Worm (Caenorhabditis elegans) whole organism, L4 larva: ENCODE data around the gene Y55F3BR.10.

Source experiments
- Y105C5A.15 ChIP-seq: fragments of 200-800 bp; sonication (Bioruptor generic); IDR thresholded peaks from 2 replicates; pipeline ENCODE4 v1.3.6; 2022; ENCODE audit warnings: missing genetic modification characterization, missing compliant biosample characterization
- Y5F2A.4 ChIP-seq: fragments of 200-800 bp; sonication (Bioruptor generic); optimal IDR thresholded peaks from 2 replicates; lab custom pipeline; 2018; ENCODE audit warnings: mild to moderate bottlenecking, missing genetic modification characterization, missing compliant biosample characterization
- ZK546.5 ChIP-seq, 2 experiments: sonication (generic microtip); optimal IDR thresholded peaks; 2 replicates each; lab custom pipeline; 2017; ENCODE audit warnings: missing biosample characterization in 2 of 2, missing genetic modification characterization in 2 of 2
- aly-2 ChIP-seq: sonication (generic microtip); optimal IDR thresholded peaks from 2 replicates; lab custom pipeline; 2018; ENCODE audit warnings: missing biosample characterization, missing genetic modification characterization
- ceh-44 ChIP-seq: fragments of 200-800 bp; sonication (Bioruptor generic); IDR thresholded peaks from 2 replicates; pipeline ENCODE4 v1.3.6; 2022; ENCODE audit warnings: missing genetic modification reagents, missing genetic modification characterization, missing compliant biosample characterization
- ceh-62 ChIP-seq: sonication (generic microtip); optimal IDR thresholded peaks from 2 replicates; lab custom pipeline; 2017; ENCODE audit warnings: missing biosample characterization, missing genetic modification characterization
- ceh-82 ChIP-seq: sonication (generic microtip); optimal IDR thresholded peaks from 2 replicates; lab custom pipeline; 2017; ENCODE audit warnings: missing biosample characterization, missing genetic modification characterization
- cey-2 ChIP-seq: sonication (generic microtip); optimal IDR thresholded peaks from 3 replicates; lab custom pipeline; 2017; ENCODE audit warnings: missing genetic modification characterization, mild to moderate bottlenecking, missing compliant biosample characterization, antibody characterized with exemption, borderline replicate concordance; ENCODE audit not compliant: insufficient read depth
- daf-16 ChIP-seq, 3 experiments: sonication (generic microtip); optimal IDR thresholded peaks; 2 replicates each; lab custom pipeline; 2016 to 2017; ENCODE audit warnings: missing genetic modification characterization in 3 of 3, missing genetic modification reagents in 3 of 3, mild to moderate bottlenecking in 2 of 3, missing compliant biosample characterization in 2 of 3, missing biosample characterization in 1 of 3, moderate library complexity in 1 of 3
- dmd-6 ChIP-seq: fragments of 200-800 bp; sonication (Bioruptor generic); IDR thresholded peaks from 2 replicates; pipeline ENCODE4 v1.3.6; 2022; ENCODE audit warnings: missing genetic modification reagents, missing genetic modification characterization, missing compliant biosample characterization
- dpl-1 ChIP-seq: fragments of 150-350 bp; optimal IDR thresholded peaks from 2 replicates; lab custom pipeline; 2014; ENCODE audit warnings: missing biosample characterization, missing genetic modification reagents, missing genetic modification characterization
- fkh-10 ChIP-seq: fragments of 150-350 bp; optimal IDR thresholded peaks from 2 replicates; lab custom pipeline; 2014; ENCODE audit warnings: missing biosample characterization, missing genetic modification reagents, missing genetic modification characterization
- hlh-30 ChIP-seq: sonication (generic microtip); optimal IDR thresholded peaks from 2 replicates; lab custom pipeline; 2017; ENCODE audit warnings: antibody characterized with exemption, mild to moderate bottlenecking, missing genetic modification characterization, missing compliant biosample characterization; ENCODE audit not compliant: insufficient read depth
- lim-7 ChIP-seq: fragments of 200-800 bp; sonication (Bioruptor generic); IDR thresholded peaks from 2 replicates; pipeline ENCODE4 v1.3.6; 2022; ENCODE audit warnings: missing genetic modification characterization, missing compliant biosample characterization
- lin-1 ChIP-seq: fragments of 200-800 bp; sonication (Bioruptor generic); IDR thresholded peaks from 2 replicates; pipeline ENCODE4 v1.3.6; 2022; ENCODE audit warnings: missing genetic modification reagents, missing genetic modification characterization, missing compliant biosample characterization
- lin-15B ChIP-seq: fragments of 150-350 bp; sonication (generic microtip); optimal IDR thresholded peaks from 3 replicates; lab custom pipeline; 2014; ENCODE audit warnings: missing biosample characterization, missing genetic modification characterization
- lin-38 ChIP-seq: fragments of 200-800 bp; sonication (Bioruptor generic); IDR thresholded peaks from 2 replicates; pipeline ENCODE4 v1.3.6; 2022; ENCODE audit warnings: missing genetic modification reagents, missing genetic modification characterization, missing compliant biosample characterization
- lin-39 ChIP-seq: fragments of 150-350 bp; optimal IDR thresholded peaks from 2 replicates; lab custom pipeline; 2014; ENCODE audit warnings: missing biosample characterization, missing genetic modification reagents, missing genetic modification characterization
- madf-5 ChIP-seq, 2 experiments: fragments of 200-800 bp; sonication (Bioruptor generic); IDR thresholded peaks; 2 replicates each; pipeline ENCODE4 v1.3.6; 2022; ENCODE audit warnings: missing compliant biosample characterization in 2 of 2, missing genetic modification characterization in 2 of 2
- madf-9 ChIP-seq: fragments of 200-800 bp; sonication (Bioruptor generic); conservative IDR thresholded peaks from 2 replicates; pipeline ENCODE4 v1.3.6; 2022; ENCODE audit warnings: missing genetic modification reagents, missing genetic modification characterization, missing compliant biosample characterization
- mep-1 ChIP-seq: fragments of 150-350 bp; sonication (generic microtip); optimal IDR thresholded peaks from 3 replicates; lab custom pipeline; 2014; ENCODE audit warnings: missing biosample characterization, missing genetic modification characterization
- mes-2 ChIP-seq: sonication (generic microtip); optimal IDR thresholded peaks from 2 replicates; lab custom pipeline; 2016; ENCODE audit warnings: missing genotype, mild to moderate bottlenecking, missing genetic modification characterization, missing compliant biosample characterization; ENCODE audit not compliant: poor library complexity, severe bottlenecking
- nhr-10 ChIP-seq: fragments of 150-350 bp; optimal IDR thresholded peaks from 2 replicates; lab custom pipeline; 2014; ENCODE audit warnings: missing biosample characterization, missing genetic modification characterization
- nhr-102 ChIP-seq: sonication (generic microtip); optimal IDR thresholded peaks from 2 replicates; lab custom pipeline; 2016; ENCODE audit warnings: mild to moderate bottlenecking, missing genetic modification characterization, moderate library complexity, missing compliant biosample characterization
- nhr-11 ChIP-seq: fragments of 150-350 bp; optimal IDR thresholded peaks from 2 replicates; lab custom pipeline; 2014; ENCODE audit warnings: missing biosample characterization, missing genetic modification characterization
- nhr-237 ChIP-seq: sonication (generic microtip); optimal IDR thresholded peaks from 2 replicates; lab custom pipeline; 2017; ENCODE audit warnings: missing biosample characterization, missing genetic modification characterization
- nhr-28 ChIP-seq: fragments of 150-350 bp; optimal IDR thresholded peaks from 2 replicates; lab custom pipeline; 2014; ENCODE audit warnings: missing biosample characterization, missing genetic modification characterization
- nhr-42 ChIP-seq: fragments of 200-800 bp; sonication (Bioruptor generic); IDR thresholded peaks from 2 replicates; pipeline ENCODE4 v1.3.6; 2022; ENCODE audit warnings: missing genetic modification characterization, missing compliant biosample characterization
- nhr-48 ChIP-seq: sonication (generic microtip); optimal IDR thresholded peaks from 2 replicates; lab custom pipeline; 2016; ENCODE audit warnings: mild to moderate bottlenecking, missing genetic modification characterization, missing compliant biosample characterization
- nhr-6 ChIP-seq: fragments of 150-350 bp; optimal IDR thresholded peaks from 2 replicates; lab custom pipeline; 2014; ENCODE audit warnings: missing biosample characterization, missing genetic modification characterization
- nhr-77 ChIP-seq: fragments of 150-350 bp; optimal IDR thresholded peaks from 2 replicates; lab custom pipeline; 2014; ENCODE audit warnings: missing biosample characterization, missing genetic modification characterization
- pha-4 ChIP-seq, 2 experiments: fragments of 150-350 bp in 1 of 2; fragments of 200-800 bp in 1 of 2; sonication (Bioruptor generic) in 1 of 2; IDR thresholded peaks in 1 of 2; optimal IDR thresholded peaks in 1 of 2; 2 replicates each; pipeline versions ENCODE4 v1.3.6 to Lab custom; 2014 to 2022; ENCODE audit warnings: missing genetic modification characterization in 2 of 2, missing genetic modification reagents in 2 of 2, missing biosample characterization in 1 of 2, missing compliant biosample characterization in 1 of 2
- saeg-2 ChIP-seq: fragments of 200-800 bp; sonication (Bioruptor generic); IDR thresholded peaks from 2 replicates; pipeline ENCODE4 v1.3.6; 2022; ENCODE audit warnings: missing genetic modification reagents, missing genetic modification characterization, missing compliant biosample characterization
- snpc-1.2 ChIP-seq: fragments of 200-800 bp; sonication (Bioruptor generic); IDR thresholded peaks from 2 replicates; pipeline ENCODE4 v1.3.6; 2022; ENCODE audit warnings: missing genetic modification reagents, missing genetic modification characterization, missing compliant biosample characterization
- snpc-4 ChIP-seq: fragments of 150-350 bp; optimal IDR thresholded peaks from 2 replicates; lab custom pipeline; 2014; ENCODE audit warnings: missing biosample characterization, missing genetic modification characterization
- spr-1 ChIP-seq: sonication (generic microtip); optimal IDR thresholded peaks from 2 replicates; lab custom pipeline; 2016; ENCODE audit warnings: mild to moderate bottlenecking, missing genetic modification characterization, missing compliant biosample characterization
- tag-97 ChIP-seq: fragments of 200-800 bp; sonication (Bioruptor generic); IDR thresholded peaks from 2 replicates; pipeline ENCODE4 v1.3.6; 2022; ENCODE audit warnings: missing genetic modification characterization, missing compliant biosample characterization
- unc-62 ChIP-seq, 3 experiments: fragments of 150-350 bp in 1 of 3; sonication (generic microtip); optimal IDR thresholded peaks in 2 of 3; peaks in 1 of 3; 1 replicate in 1 of 3; 2 replicates in 2 of 3; lab custom pipeline; 2014 to 2017; ENCODE audit warnings: missing biosample characterization in 3 of 3, missing genetic modification characterization in 3 of 3, missing genetic modification reagents in 3 of 3, missing genotype in 1 of 3
- ztf-11 ChIP-seq: fragments of 150-350 bp; optimal IDR thresholded peaks from 2 replicates; lab custom pipeline; 2014; ENCODE audit warnings: missing biosample characterization, missing genetic modification characterization

Y55F3BR.10 gene

DNA sequence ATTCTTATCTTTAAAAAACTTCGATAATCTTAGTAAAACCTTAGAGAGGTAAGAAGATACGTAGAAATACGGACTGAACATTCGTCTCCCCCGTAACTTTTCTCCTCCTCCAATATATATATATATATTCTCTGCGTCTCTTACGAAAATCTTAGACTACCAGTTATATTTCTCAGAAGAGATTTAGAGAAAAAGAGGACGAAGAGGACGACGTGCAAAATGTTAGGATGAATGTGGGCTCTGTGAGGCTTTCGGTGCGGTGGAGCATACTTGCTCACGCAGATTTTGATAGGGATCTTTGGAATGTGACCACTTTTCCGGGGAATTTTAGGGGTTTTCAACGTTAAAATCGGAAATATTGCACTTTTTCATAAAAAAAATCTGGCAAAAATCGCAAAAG lies 3.8 kb upstream of the Y55F3BR.10 start (continued):
- no peak for TF ChIP-seq pha-4 (GFP tag; IDR thresholded peaks at IDR 0.05; lab: Robert Waterston, UW)
- no peak for TF ChIP-seq pha-4 (tag; optimal IDR thresholded peaks at IDR 0.05; lab: Kevin White, UChicago)
- TF ChIP-seq snpc-1.2, result no peak
- TF ChIP-seq nhr-28 (tag; lab: Kevin White, UChicago), result peak; percentile 15
- TF ChIP-seq nhr-48 (tag; lab: Kevin White, UChicago), result no peak
- TF ChIP-seq lin-39 (tag; lab: Kevin White, UChicago), result no peak
- TF ChIP-seq nhr-6 (tag; lab: Kevin White, UChicago), result peak; percentile 18
- TF ChIP-seq nhr-77 (tag; lab: Kevin White, UChicago), result no peak
- no peak for TF ChIP-seq Y5F2A.4
- no peak for TF ChIP-seq nhr-102 (tag; lab: Kevin White, UChicago)
- no peak for TF ChIP-seq nhr-237 (tag; lab: Kevin White, UChicago)
- no peak for TF ChIP-seq nhr-10 (tag; lab: Kevin White, UChicago)
- no peak for TF ChIP-seq aly-2
- peak; percentile 77 for TF ChIP-seq lin-38 (GFP tag; lab: Robert Waterston, UW)
- peak; percentile 62 for TF ChIP-seq nhr-11 (tag; lab: Kevin White, UChicago)
- TF ChIP-seq madf-9 (GFP tag; lab: Robert Waterston, UW), result no peak
- TF ChIP-seq nhr-42, result no peak
- TF ChIP-seq ztf-11 (tag; lab: Kevin White, UChicago), result no peak
- TF ChIP-seq lim-7 (GFP tag; lab: Robert Waterston, UW), result no peak
- TF ChIP-seq ceh-62 (tag; lab: Kevin White, UChicago), result no peak
- TF ChIP-seq dmd-6, result no peak
- TF ChIP-seq, all 104 proteins: peak for 19

DNA sequence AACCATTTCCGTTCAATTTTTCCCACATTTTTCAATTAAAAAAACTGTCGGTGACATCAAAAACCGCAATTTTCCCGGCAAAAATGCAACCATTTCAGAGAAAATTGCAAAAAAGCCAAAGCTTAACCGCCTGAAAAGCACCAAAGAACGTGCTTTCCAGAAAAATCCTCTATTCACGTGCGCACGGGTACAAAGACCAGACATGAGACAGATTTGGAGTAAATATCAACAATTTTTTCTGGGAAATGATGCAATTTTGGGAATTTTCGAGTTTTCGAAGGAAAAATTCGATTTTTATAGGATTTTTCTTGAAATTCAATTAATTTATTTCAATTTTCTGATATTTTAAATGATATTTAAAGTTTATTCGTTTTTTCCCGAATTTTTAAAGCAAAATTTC lies 3.1 kb upstream of the Y55F3BR.10 start:
- TF ChIP-seq hlh-30 (tag; lab: Kevin White, UChicago), result peak; percentile 60
- no peak for TF ChIP-seq dpl-1
- no peak for TF ChIP-seq daf-16 (GFP tag; optimal IDR thresholded peaks at IDR 0.05; lab: Kevin White, UChicago)
- peak; percentile 32 for TF ChIP-seq daf-16 (tag; optimal IDR thresholded peaks at IDR 0.05; lab: Kevin White, UChicago)
- TF ChIP-seq mes-2 (tag; lab: Kevin White, UChicago), result no peak
- no peak for TF ChIP-seq nhr-48 (tag; lab: Kevin White, UChicago)
- TF ChIP-seq snpc-4 (tag; lab: Kevin White, UChicago), result no peak
- no peak for TF ChIP-seq saeg-2 (GFP tag; lab: Robert Waterston, UW)

DNA sequence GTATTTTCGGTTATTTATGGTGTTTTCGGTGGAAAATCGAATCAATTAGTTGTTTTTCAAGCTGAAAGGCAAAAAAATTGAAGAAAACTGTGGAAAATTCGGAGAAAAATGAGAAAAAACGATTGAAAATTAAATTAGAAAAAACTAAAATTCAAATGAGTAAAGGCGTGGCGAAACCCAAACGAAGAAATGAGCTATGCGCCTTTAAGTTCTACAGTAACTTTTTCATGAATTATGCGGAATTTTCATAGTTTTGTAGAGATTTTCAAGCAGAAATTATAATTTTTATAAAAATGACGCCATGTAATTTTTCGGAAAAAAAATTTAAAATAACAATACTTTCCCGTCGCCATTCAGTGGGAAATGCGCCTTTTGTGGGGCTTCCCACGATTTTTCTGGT lies 2.5 kb upstream of the Y55F3BR.10 start:
- no peak for TF ChIP-seq Y105C5A.15 (GFP tag; lab: Robert Waterston, UW)
- no peak for TF ChIP-seq ceh-82
- no peak for TF ChIP-seq mep-1
- TF ChIP-seq lin-15B (tag; lab: Kevin White, UChicago), result no peak
- no peak for TF ChIP-seq lin-39 (tag; lab: Kevin White, UChicago)
- TF ChIP-seq spr-1 (tag; lab: Kevin White, UChicago), result no peak
- no peak for TF ChIP-seq unc-62 (GFP tag; optimal IDR thresholded peaks at IDR 0.05 in 1 of 2; lab: Kevin White, UChicago)
- no peak for TF ChIP-seq unc-62 (tag; optimal IDR thresholded peaks at IDR 0.05; lab: Kevin White, UChicago)
- no peak for TF ChIP-seq ztf-11 (tag; lab: Kevin White, UChicago)
- no peak for TF ChIP-seq nhr-77 (tag; lab: Kevin White, UChicago)
- TF ChIP-seq tag-97 (GFP tag; lab: Robert Waterston, UW), result no peak
- no peak for TF ChIP-seq ceh-44
- TF ChIP-seq ZK546.5 (tag; optimal IDR thresholded peaks at IDR 0.05; lab: Kevin White, UChicago), result no peak
- TF ChIP-seq cey-2 (tag; lab: Kevin White, UChicago), result no peak
- no peak for TF ChIP-seq lin-1 (GFP tag; lab: Robert Waterston, UW)
- TF ChIP-seq madf-5 (GFP tag; IDR thresholded peaks at IDR 0.05; lab: Robert Waterston, UW), result no peak
- TF ChIP-seq fkh-10 (GFP tag; lab: Kevin White, UChicago), result no peak
